Worm (Caenorhabditis elegans): Measurements from ENCODE around the gene algn-6.
A peak's percentile ranks its signal among the peaks of the same experiment; 100 is the strongest.

- TF ChIP-seq madf-6 (GFP tag; IDR thresholded peaks at IDR 0.05) (no peak), snpc-4 (GFP tag; optimal IDR thresholded peaks at IDR 0.05) (no peak), snpc-4 (tag; optimal IDR thresholded peaks at IDR 0.05) (no peak), lin-35 (GFP tag; optimal IDR thresholded peaks at IDR 0.05) (no peak), mxl-1 (tag; optimal IDR thresholded peaks at IDR 0.05) (no peak), dpl-1 (GFP tag; optimal IDR thresholded peaks at IDR 0.05) (no peak), F57C9.4 (tag; optimal IDR thresholded peaks at IDR 0.05) (no peak), lin-54 (GFP tag; optimal IDR thresholded peaks at IDR 0.05) (peak; percentile 18)
Observed at ce11 chrII:8034008-8034407, 5.6 kb upstream of the algn-6 start.

Data from whole organism, young adult.